Fruit fly (Drosophila melanogaster) whole organism, embryonic: ENCODE measurements around the gene Gr5a.

Experiments used
- CG11456 ChIP-seq: fragments of 200-800 bp; sonication (Bioruptor generic); IDR thresholded peaks from 3 replicates; pipeline ENCODE4 v1.3.6; 2022; ENCODE audit warnings: missing biosample characterization, missing genetic modification characterization
- CG12071 ChIP-seq: fragments of 200-800 bp; sonication (Bioruptor generic); optimal IDR thresholded peaks from 3 replicates; lab custom pipeline; 2018; ENCODE audit warnings: missing biosample characterization, mild to moderate bottlenecking, missing genetic modification characterization
- CG13775 ChIP-seq: fragments of 200-800 bp; sonication (Bioruptor generic); optimal IDR thresholded peaks from 3 replicates; lab custom pipeline; 2017; ENCODE audit warnings: missing biosample characterization, mild to moderate bottlenecking, missing genetic modification characterization
- CG15479 ChIP-seq: fragments of 200-800 bp; sonication (Bioruptor generic); optimal IDR thresholded peaks from 3 replicates; lab custom pipeline; 2019; ENCODE audit warnings: missing biosample characterization, mild to moderate bottlenecking, missing genetic modification characterization, moderate library complexity
- CG16815 ChIP-seq: fragments of 200-800 bp; sonication (Bioruptor generic); optimal IDR thresholded peaks from 3 replicates; lab custom pipeline; 2017; ENCODE audit warnings: missing biosample characterization, mild to moderate bottlenecking, missing genetic modification characterization
- CG18619 ChIP-seq: fragments of 200-800 bp; sonication (Bioruptor generic); optimal IDR thresholded peaks from 3 replicates; lab custom pipeline; 2017; ENCODE audit warnings: missing biosample characterization, mild to moderate bottlenecking, missing genetic modification characterization
- CG2116 ChIP-seq: fragments of 200-800 bp; sonication (Bioruptor generic); optimal IDR thresholded peaks from 3 replicates; lab custom pipeline; 2018; ENCODE audit warnings: missing biosample characterization, mild to moderate bottlenecking, missing genetic modification characterization
- CG31365 ChIP-seq: fragments of 200-800 bp; sonication (Bioruptor generic); optimal IDR thresholded peaks from 2 replicates; lab custom pipeline; 2018; ENCODE audit warnings: missing biosample characterization, mild to moderate bottlenecking, missing genetic modification characterization
- CG31441 ChIP-seq: fragments of 200-800 bp; sonication (Bioruptor generic); IDR thresholded peaks from 2 replicates; pipeline ENCODE4 v1.3.6; 2022; ENCODE audit warnings: missing biosample characterization, missing genetic modification characterization
- CG32767 ChIP-seq: fragments of 200-800 bp; sonication (Bioruptor generic); IDR thresholded peaks from 2 replicates; pipeline ENCODE4 v1.3.6; 2022; ENCODE audit warnings: missing biosample characterization, missing genetic modification characterization
- CG4730 ChIP-seq: fragments of 200-800 bp; sonication (Bioruptor generic); IDR thresholded peaks from 2 replicates; pipeline ENCODE4 v1.3.6; 2022; ENCODE audit warnings: missing biosample characterization, missing genetic modification characterization
- CG5245 ChIP-seq: fragments of 200-800 bp; sonication (Bioruptor generic); optimal IDR thresholded peaks from 3 replicates; lab custom pipeline; 2016; ENCODE audit warnings: missing biosample characterization, missing genetic modification characterization
- CG6791 ChIP-seq: fragments of 200-800 bp; sonication (Bioruptor generic); IDR thresholded peaks from 3 replicates; pipeline ENCODE4 v1.3.6; 2022; ENCODE audit warnings: missing biosample characterization, missing genetic modification characterization; ENCODE audit not compliant: partially characterized antibody
- CG7271 ChIP-seq: fragments of 200-800 bp; sonication (Bioruptor generic); optimal IDR thresholded peaks from 2 replicates; lab custom pipeline; 2018; ENCODE audit warnings: missing biosample characterization, mild to moderate bottlenecking, missing genetic modification characterization, moderate library complexity
- CG7745 ChIP-seq: fragments of 200-800 bp; sonication (Bioruptor generic); optimal IDR thresholded peaks from 2 replicates; lab custom pipeline; 2018; ENCODE audit warnings: missing biosample characterization, mild to moderate bottlenecking, missing genetic modification characterization, moderate library complexity
- CG8089 ChIP-seq: fragments of 200-800 bp; sonication (Bioruptor generic); optimal IDR thresholded peaks from 3 replicates; lab custom pipeline; 2016; ENCODE audit warnings: missing biosample characterization, missing genetic modification characterization
- CG8359 ChIP-seq: fragments of 200-800 bp; sonication (Bioruptor generic); optimal IDR thresholded peaks from 2 replicates; lab custom pipeline; 2017; ENCODE audit warnings: missing biosample characterization, mild to moderate bottlenecking, missing genetic modification characterization, borderline replicate concordance
- CG8924 ChIP-seq: fragments of 200-800 bp; optimal IDR thresholded peaks from 3 replicates; lab custom pipeline; 2019; ENCODE audit warnings: missing biosample characterization, mild to moderate bottlenecking, missing genetic modification characterization, moderate library complexity
- Camta ChIP-seq: fragments of 200-800 bp; sonication (Bioruptor generic); optimal IDR thresholded peaks from 2 replicates; lab custom pipeline; 2016; ENCODE audit warnings: missing biosample characterization, missing genetic modification characterization
- D ChIP-seq, 2 experiments: fragments of 200-800 bp in 1 of 2; fragments of >200 bp in 1 of 2; sonication (Bioruptor generic) in 1 of 2; optimal IDR thresholded peaks; 2 replicates in 1 of 2; 3 replicates in 1 of 2; lab custom pipeline; 2017; ENCODE audit warnings: mild to moderate bottlenecking in 1 of 2, missing biosample characterization in 1 of 2, missing genetic modification characterization in 1 of 2, missing genetic modification reagents in 1 of 2
- Gsc ChIP-seq: fragments of 200-800 bp; sonication (Bioruptor generic); IDR thresholded peaks from 2 replicates; pipeline ENCODE4 v1.3.6; 2022; ENCODE audit warnings: missing biosample characterization, missing genetic modification characterization
- Hey ChIP-seq: fragments of 200-800 bp; sonication (Bioruptor generic); optimal IDR thresholded peaks from 3 replicates; lab custom pipeline; 2018; ENCODE audit warnings: missing biosample characterization, mild to moderate bottlenecking, missing genetic modification characterization
- Hr51 ChIP-seq, 2 experiments: fragments of 200-800 bp; sonication (Bioruptor generic); optimal IDR thresholded peaks; 2 replicates in 1 of 2; 3 replicates in 1 of 2; lab custom pipeline; 2016 to 2018; ENCODE audit warnings: missing biosample characterization in 2 of 2, missing genetic modification characterization in 2 of 2, mild to moderate bottlenecking in 1 of 2, moderate library complexity in 1 of 2
- Hsf ChIP-seq: fragments of 200-800 bp; sonication (Bioruptor generic); optimal IDR thresholded peaks from 3 replicates; lab custom pipeline; 2016; ENCODE audit warnings: missing biosample characterization, missing genetic modification characterization
- MBD-R2 ChIP-seq: fragments of 200-800 bp; sonication (Bioruptor generic); IDR thresholded peaks from 2 replicates; pipeline ENCODE4 v1.3.6; 2022; ENCODE audit warnings: missing biosample characterization, missing genetic modification characterization
- Oaz ChIP-seq: fragments of 200-800 bp; sonication (Bioruptor generic); IDR thresholded peaks from 2 replicates; pipeline ENCODE4 v1.3.6; 2022; ENCODE audit warnings: missing biosample characterization, missing genetic modification characterization
- Optix ChIP-seq: fragments of 200-800 bp; sonication (Bioruptor generic); IDR thresholded peaks from 3 replicates; pipeline ENCODE4 v1.3.6; 2022; ENCODE audit warnings: missing biosample characterization, missing genetic modification characterization
- Poxn ChIP-seq: fragments of 200-800 bp; sonication (Bioruptor generic); IDR thresholded peaks from 2 replicates; pipeline ENCODE4 v1.3.6; 2022; ENCODE audit warnings: missing biosample characterization, missing genetic modification characterization
- Spps ChIP-seq: fragments of 200-800 bp; sonication (Bioruptor generic); optimal IDR thresholded peaks from 2 replicates; lab custom pipeline; 2018; ENCODE audit warnings: missing biosample characterization, mild to moderate bottlenecking, missing genetic modification characterization
- amos ChIP-seq: fragments of 200-800 bp; sonication (Bioruptor generic); IDR thresholded peaks from 2 replicates; pipeline ENCODE4 v1.3.6; 2022; ENCODE audit warnings: missing biosample characterization, missing genetic modification characterization; ENCODE audit not compliant: partially characterized antibody
- bbx ChIP-seq: fragments of 200-800 bp; sonication (Bioruptor generic); IDR thresholded peaks from 2 replicates; pipeline ENCODE4 v1.3.6; 2022; ENCODE audit warnings: missing biosample characterization, missing genetic modification characterization; ENCODE audit not compliant: partially characterized antibody
- bsh ChIP-seq, 2 experiments: fragments of 200-800 bp; sonication (Bioruptor generic); optimal IDR thresholded peaks; 2 replicates each; lab custom pipeline; 2017 to 2018; ENCODE audit warnings: mild to moderate bottlenecking in 2 of 2, missing biosample characterization in 2 of 2, missing genetic modification characterization in 2 of 2, moderate library complexity in 1 of 2
- cg ChIP-seq: fragments of 200-800 bp; sonication (Bioruptor generic); optimal IDR thresholded peaks from 3 replicates; lab custom pipeline; 2019; ENCODE audit warnings: missing biosample characterization, mild to moderate bottlenecking, missing genetic modification characterization, moderate library complexity
- chinmo ChIP-seq: fragments of 200-800 bp; sonication (Bioruptor generic); IDR thresholded peaks from 4 replicates; pipeline ENCODE4 v1.3.6; 2022; ENCODE audit warnings: missing biosample characterization, missing genetic modification characterization; ENCODE audit not compliant: partially characterized antibody
- gcm ChIP-seq: fragments of 200-800 bp; sonication (Bioruptor generic); optimal IDR thresholded peaks from 2 replicates; lab custom pipeline; 2019; ENCODE audit warnings: missing biosample characterization, mild to moderate bottlenecking, missing genetic modification characterization, moderate library complexity
- gt ChIP-seq: fragments of 200-800 bp; sonication (Bioruptor generic); IDR thresholded peaks from 2 replicates; pipeline ENCODE4 v1.3.6; 2022; ENCODE audit warnings: missing biosample characterization, missing genetic modification characterization
- kah ChIP-seq: fragments of 200-800 bp; sonication (Bioruptor generic); optimal IDR thresholded peaks from 2 replicates; lab custom pipeline; 2018; ENCODE audit warnings: missing biosample characterization, mild to moderate bottlenecking, missing genetic modification characterization
- kay ChIP-seq: fragments of 200-800 bp; sonication (Bioruptor generic); optimal IDR thresholded peaks from 2 replicates; lab custom pipeline; 2016; ENCODE audit warnings: missing biosample characterization, missing genetic modification characterization
- nmo ChIP-seq: fragments of 200-800 bp; sonication (Bioruptor generic); optimal IDR thresholded peaks from 2 replicates; lab custom pipeline; 2018; ENCODE audit warnings: missing biosample characterization, mild to moderate bottlenecking, missing genetic modification characterization, moderate library complexity
- pho ChIP-seq: fragments of 200-800 bp; sonication (Bioruptor generic); optimal IDR thresholded peaks from 2 replicates; lab custom pipeline; 2016; ENCODE audit warnings: missing biosample characterization, missing genetic modification characterization
- pzg ChIP-seq: fragments of 200-800 bp; sonication (Bioruptor generic); optimal IDR thresholded peaks from 3 replicates; lab custom pipeline; 2018; ENCODE audit warnings: missing biosample characterization, mild to moderate bottlenecking, missing genetic modification characterization, moderate library complexity
- ro ChIP-seq: fragments of 200-800 bp; sonication (Bioruptor generic); IDR thresholded peaks from 2 replicates; pipeline ENCODE4 v1.3.6; 2022; ENCODE audit warnings: missing biosample characterization, missing genetic modification characterization
- shn ChIP-seq: fragments of 200-800 bp; sonication (Bioruptor generic); optimal IDR thresholded peaks from 3 replicates; lab custom pipeline; 2016; ENCODE audit warnings: missing biosample characterization, missing genetic modification characterization
- sima ChIP-seq: fragments of 200-800 bp; sonication (Bioruptor generic); optimal IDR thresholded peaks from 2 replicates; lab custom pipeline; 2016; ENCODE audit warnings: missing biosample characterization, missing genetic modification characterization
- stwl ChIP-seq: fragments of 200-800 bp; sonication (Bioruptor generic); optimal IDR thresholded peaks from 3 replicates; lab custom pipeline; 2018; ENCODE audit warnings: missing biosample characterization, mild to moderate bottlenecking, missing genetic modification characterization, moderate library complexity
- tgo ChIP-seq: fragments of 200-800 bp; sonication (Bioruptor generic); IDR thresholded peaks from 3 replicates; pipeline ENCODE4 v1.3.6; 2022; ENCODE audit warnings: missing biosample characterization, missing genetic modification characterization
- tup ChIP-seq: fragments of 200-800 bp; sonication (Bioruptor generic); optimal IDR thresholded peaks from 2 replicates; lab custom pipeline; 2016; ENCODE audit warnings: missing biosample characterization, mild to moderate bottlenecking, missing genetic modification characterization, moderate library complexity
- twi ChIP-seq: fragments of 200-800 bp; optimal IDR thresholded peaks from 2 replicates; lab custom pipeline; 2019; ENCODE audit warnings: missing biosample characterization, mild to moderate bottlenecking, missing genetic modification characterization, moderate library complexity
- vfl ChIP-seq: fragments of 200-800 bp; sonication (Bioruptor generic); optimal IDR thresholded peaks from 2 replicates; lab custom pipeline; 2016; ENCODE audit warnings: missing biosample characterization, missing genetic modification characterization
- wor ChIP-seq: fragments of 200-800 bp; sonication (Bioruptor generic); IDR thresholded peaks from 2 replicates; pipeline ENCODE4 v1.3.6; 2022; ENCODE audit warnings: missing biosample characterization, missing genetic modification characterization

Gene Gr5a

dm6 chrX:5638588-5638987 is 41.8 kb upstream of the Gr5a start (continued):
- peak; percentile 27 for TF ChIP-seq CG16815
- peak; percentile 36; the same call in 1 of the 2 replicates for TF ChIP-seq Poxn (GFP tag; lab: Robert Waterston, UW)
- TF ChIP-seq CG8924 (tag; lab: Kevin White, UChicago), result peak; percentile 27
- TF ChIP-seq tup (GFP tag; lab: Kevin White, UChicago), result peak; percentile 9
- no peak for TF ChIP-seq stwl
- peak; percentile 53 for TF ChIP-seq CG12071
- no peak for TF ChIP-seq wor (GFP tag; lab: Robert Waterston, UW)
- peak; percentile 76 for TF ChIP-seq Optix (GFP tag; lab: Robert Waterston, UW)
- peak; percentile 40; the same call in 1 of the 2 replicates for TF ChIP-seq CG4730 (GFP tag; lab: Robert Waterston, UW)
- TF ChIP-seq CG5245 (GFP tag; lab: Kevin White, UChicago), result no peak
- TF ChIP-seq CG8089, result peak; percentile 15
- TF ChIP-seq sima (GFP tag; lab: Kevin White, UChicago), result no peak
- TF ChIP-seq CG31441, result no peak
- TF ChIP-seq amos (GFP tag; lab: Robert Waterston, UW), result no peak
- no peak for TF ChIP-seq CG13775
- no peak for TF ChIP-seq CG32767 (GFP tag; lab: Robert Waterston, UW)
- no peak for TF ChIP-seq chinmo
- peak; percentile 48 for TF ChIP-seq tgo (GFP tag; lab: Robert Waterston, UW)
- peak in 1 of 2 experiments; percentile 70 for TF ChIP-seq bsh (GFP tag; optimal IDR thresholded peaks at IDR 0.05; lab: Kevin White, UChicago)
- TF ChIP-seq D (optimal IDR thresholded peaks at IDR 0.05; lab: Kevin White, UChicago), result no peak
- no peak for TF ChIP-seq D (GFP tag; optimal IDR thresholded peaks at IDR 0.05; lab: Kevin White, UChicago)
- peak in 1 of 2 experiments; percentile 58 for TF ChIP-seq Hr51 (GFP tag; optimal IDR thresholded peaks at IDR 0.05; lab: Kevin White, UChicago)
- TF ChIP-seq CG8359 (GFP tag; lab: Kevin White, UChicago), result no peak
- no peak for TF ChIP-seq Hey (tag; lab: Kevin White, UChicago)
- TF ChIP-seq nmo, result peak; percentile 48
- peak; percentile 40 for TF ChIP-seq Hsf
- TF ChIP-seq CG18619, result peak; percentile 32
- TF ChIP-seq CG7271 (tag; lab: Kevin White, UChicago), result no peak
- no peak for TF ChIP-seq kah (GFP tag; lab: Kevin White, UChicago)
- no peak for TF ChIP-seq gt (GFP tag; lab: Robert Waterston, UW)
- TF ChIP-seq bbx (GFP tag; lab: Robert Waterston, UW), result no peak
- TF ChIP-seq CG31365, result peak; percentile 8
- no peak for TF ChIP-seq CG15479
- TF ChIP-seq vfl (GFP tag; lab: Kevin White, UChicago), result peak; percentile 39
- TF ChIP-seq CG6791 (GFP tag; lab: Robert Waterston, UW), result no peak
- peak; percentile 73 for TF ChIP-seq CG11456 (GFP tag; lab: Robert Waterston, UW)
- no peak for TF ChIP-seq CG2116 (GFP tag; lab: Kevin White, UChicago)
- TF ChIP-seq Gsc, result peak; percentile 22; the same call in 1 of the 2 replicates
- TF ChIP-seq Oaz (GFP tag; lab: Robert Waterston, UW), result 0 out of 2 replicates have a peak, but pooled peaks have one; percentile 19
- TF ChIP-seq twi (tag; lab: Kevin White, UChicago), result no peak
- no peak for TF ChIP-seq kay (GFP tag; lab: Kevin White, UChicago)
- TF ChIP-seq MBD-R2, result peak; percentile 34; the same call in 1 of the 2 replicates
- TF ChIP-seq ro (GFP tag; lab: Robert Waterston, UW), result no peak
- TF ChIP-seq pzg (GFP tag; lab: Kevin White, UChicago), result no peak
- no peak for TF ChIP-seq Camta (GFP tag; lab: Kevin White, UChicago)
- peak; percentile 39 for TF ChIP-seq pho
- TF ChIP-seq gcm (GFP tag; lab: Kevin White, UChicago), result no peak
- peak; percentile 13 for TF ChIP-seq shn (GFP tag; lab: Kevin White, UChicago)
- no peak for TF ChIP-seq CG7745 (tag; lab: Kevin White, UChicago)
- TF ChIP-seq Spps (tag; lab: Kevin White, UChicago), result peak; percentile 11
- no peak for TF ChIP-seq cg (GFP tag; lab: Kevin White, UChicago)
